Worm (Caenorhabditis elegans) whole organism, L4/young adult: Measurements from ENCODE around the gene nhr-141.

Source experiments
- W03F9.2 ChIP-seq: fragments of 150-350 bp; optimal IDR thresholded peaks from 2 replicates; lab custom pipeline; 2014; ENCODE audit warnings: missing biosample characterization, missing genetic modification characterization
- him-1 ChIP-seq: sonication (generic microtip); optimal IDR thresholded peaks from 2 replicates; lab custom pipeline; 2016; ENCODE audit warnings: missing genotype, missing genetic modification reagents, missing genetic modification characterization, missing compliant biosample characterization

DNA sequence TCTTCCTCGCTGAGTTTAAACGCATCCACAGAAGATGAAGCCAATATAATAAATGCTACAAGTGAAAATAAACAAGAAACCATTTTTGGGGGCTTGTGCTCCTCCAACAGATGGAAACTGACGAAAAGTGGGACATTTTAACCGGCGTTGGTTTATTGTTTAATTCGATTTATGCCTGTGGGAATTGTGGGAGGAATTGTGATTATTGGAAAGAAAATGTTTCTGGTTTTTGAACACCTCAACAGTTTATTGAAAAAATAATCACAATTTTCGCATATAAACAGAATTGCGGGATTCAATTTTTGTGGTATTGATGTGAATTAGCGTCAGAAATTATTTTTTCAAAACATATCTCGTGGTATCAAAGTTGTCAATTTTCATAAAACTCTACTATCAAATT lies 9.8 kb downstream of the nhr-141 start, which contains the start of gene try-8:
- TF ChIP-seq him-1 (tag; lab: Kevin White, UChicago) (no peak), W03F9.2 (tag; lab: Kevin White, UChicago) (no peak)
